Worm (Caenorhabditis elegans): ENCODE data around the gene C09E9.1.
A peak's percentile ranks its signal among the peaks of the same experiment; 100 is the strongest.

C09E9.1 gene

ce11 chrIV:1256723-1257122 lies 17.9 kb upstream of the C09E9.1 start, which contains the start of gene clec-168:
TSS of gene clec-168 (plus strand) at chrIV:1256969.
- TF ChIP-seq jun-1 (tag; optimal IDR thresholded peaks at IDR 0.05) = peak; percentile 11
- no peak for TF ChIP-seq ces-1 (GFP tag; optimal IDR thresholded peaks at IDR 0.05)
- peak; percentile 78 for TF ChIP-seq elt-2 (tag; optimal IDR thresholded peaks at IDR 0.05)
- no peak for TF ChIP-seq vab-15 (tag; optimal IDR thresholded peaks at IDR 0.05)

- TF ChIP-seq sox-4 (tag; optimal IDR thresholded peaks at IDR 0.05) = no peak
- TF ChIP-seq C34B4.2 (tag; optimal IDR thresholded peaks at IDR 0.05) = no peak
- TF ChIP-seq mep-1 (tag; optimal IDR thresholded peaks at IDR 0.05) = no peak
- TF ChIP-seq unc-62 (GFP tag; optimal IDR thresholded peaks at IDR 0.05) = no peak
- no peak for TF ChIP-seq ces-1 (GFP tag; optimal IDR thresholded peaks at IDR 0.05)
- TF ChIP-seq tlp-1 (tag; optimal IDR thresholded peaks at IDR 0.05) = no peak
- TF ChIP-seq fkh-10 (GFP tag; optimal IDR thresholded peaks at IDR 0.05) = no peak
- TF ChIP-seq elt-2 (tag; optimal IDR thresholded peaks at IDR 0.05) = peak; percentile 37
- no peak for TF ChIP-seq ceh-88 (GFP tag; IDR thresholded peaks at IDR 0.05)
- TF ChIP-seq snpc-4 (tag; optimal IDR thresholded peaks at IDR 0.05) = peak; percentile 53
- no peak for TF ChIP-seq skn-1 (tag; optimal IDR thresholded peaks at IDR 0.05)
- no peak for TF ChIP-seq efl-1 (optimal IDR thresholded peaks at IDR 0.05)
- TF ChIP-seq efl-1 (GFP tag; optimal IDR thresholded peaks at IDR 0.05 in 1 of 2) = peak in 1 of 2 experiments; percentile 27
- no peak for TF ChIP-seq Y116A8C.19 (tag; optimal IDR thresholded peaks at IDR 0.05; ENCODE audit: borderline replicate concordance)
- TF ChIP-seq efl-3 (GFP tag; optimal IDR thresholded peaks at IDR 0.05) = no peak
These were observed 14.2 kb upstream of the C09E9.1 start for ce11 chrIV:1260474-1260873.

- no peak for TF ChIP-seq unc-130 (tag; optimal IDR thresholded peaks at IDR 0.05)
- no peak for TF ChIP-seq ceh-63 (GFP tag; optimal IDR thresholded peaks at IDR 0.05)
- no peak for TF ChIP-seq ceh-8 (GFP tag; optimal IDR thresholded peaks at IDR 0.05)
- no peak for TF ChIP-seq efl-1 (optimal IDR thresholded peaks at IDR 0.05)
- peak in 1 of 2 experiments; percentile 48 for TF ChIP-seq efl-1 (GFP tag; optimal IDR thresholded peaks at IDR 0.05 in 1 of 2)
- no peak for TF ChIP-seq nhr-71 (tag; optimal IDR thresholded peaks at IDR 0.05)
These were observed 13.6 kb upstream of the C09E9.1 start, which contains the start of gene clec-169 for ce11 chrIV:1261024-1261423. TSS of gene clec-169 (plus strand) at chrIV:1261324.

ce11 chrIV:1261930-1262329 lies 12.7 kb upstream of the C09E9.1 start:
- TF ChIP-seq F16B12.6 (tag; optimal IDR thresholded peaks at IDR 0.05) (no peak), ceh-8 (GFP tag; optimal IDR thresholded peaks at IDR 0.05) (no peak), pqm-1 (tag; optimal IDR thresholded peaks at IDR 0.05) (no peak), mep-1 (tag; optimal IDR thresholded peaks at IDR 0.05) (no peak), ama-1 (optimal IDR thresholded peaks at IDR 0.05) (no peak), snu-23 (GFP tag; optimal IDR thresholded peaks at IDR 0.05) (no peak), zip-4 (GFP tag; optimal IDR thresholded peaks at IDR 0.05) (no peak), lin-15B (tag; optimal IDR thresholded peaks at IDR 0.05) (no peak), hpl-2 (GFP tag; optimal IDR thresholded peaks at IDR 0.05) (no peak), lsy-2 (tag; optimal IDR thresholded peaks at IDR 0.05) (no peak), egl-27 (tag; optimal IDR thresholded peaks at IDR 0.05) (no peak), pax-3 (tag; optimal IDR thresholded peaks at IDR 0.05) (no peak)

DNA sequence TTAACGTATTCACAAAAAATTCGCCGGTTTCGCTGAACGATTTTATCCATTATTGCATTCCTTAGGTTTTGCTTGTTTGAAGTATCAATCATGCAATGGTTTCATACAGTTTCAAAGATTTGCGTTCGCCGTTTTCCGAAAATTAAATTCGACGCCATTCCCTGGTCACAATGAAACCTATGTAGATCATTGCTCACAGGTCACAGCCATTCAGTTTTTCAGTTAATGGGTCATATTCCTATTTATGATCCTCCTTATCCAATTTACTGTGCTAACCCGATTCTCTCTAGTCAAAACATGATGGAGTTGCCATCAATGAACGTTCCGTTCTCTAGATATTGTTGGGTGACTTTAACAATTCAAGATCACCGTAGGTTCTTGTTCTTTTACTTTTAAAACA lies 9.7 kb upstream of the C09E9.1 start, which contains the start of gene F38A1.13:
Gene F38A1.13 (plus strand): TSS at position 301 of the 400 bp plus-strand sequence.
- no peak for TF ChIP-seq lin-15B (tag; optimal IDR thresholded peaks at IDR 0.05)
- no peak for TF ChIP-seq lin-14 (GFP tag; optimal IDR thresholded peaks at IDR 0.05)
- no peak for TF ChIP-seq blmp-1 (tag; optimal IDR thresholded peaks at IDR 0.05)
- TF ChIP-seq unc-62 (GFP tag; optimal IDR thresholded peaks at IDR 0.05) = no peak
- no peak for TF ChIP-seq pax-3 (tag; optimal IDR thresholded peaks at IDR 0.05)
- TF ChIP-seq dsc-1 (tag; optimal IDR thresholded peaks at IDR 0.05) = no peak
- TF ChIP-seq mef-2 (tag; optimal IDR thresholded peaks at IDR 0.05) = no peak
- TF ChIP-seq lin-39 (tag; optimal IDR thresholded peaks at IDR 0.05) = no peak
- no peak for TF ChIP-seq nhr-90 (tag; optimal IDR thresholded peaks at IDR 0.05; ENCODE audit: poor library complexity)
- no peak for TF ChIP-seq vab-15 (tag; optimal IDR thresholded peaks at IDR 0.05)
- no peak for TF ChIP-seq irx-1 (tag; optimal IDR thresholded peaks at IDR 0.05)
- no peak for TF ChIP-seq tbx-2 (tag; optimal IDR thresholded peaks at IDR 0.05)
- TF ChIP-seq elt-2 (tag; optimal IDR thresholded peaks at IDR 0.05) = no peak
